Fruit fly (Drosophila melanogaster) whole organism, prepupa: Measurements from ENCODE around the gene Kah.
A peak's percentile ranks its signal among the peaks of the same experiment; 100 is the strongest.

Source experiments
- Blimp-1 ChIP-seq: fragments of 200-800 bp; sonication (Bioruptor generic); optimal IDR thresholded peaks from 3 replicates; lab custom pipeline; 2017; ENCODE audit warnings: missing biosample characterization, missing genetic modification characterization, mild to moderate bottlenecking, moderate library complexity, missing genetic modification reagents
- CG10631 ChIP-seq: fragments of 200-800 bp; sonication (Bioruptor generic); optimal IDR thresholded peaks from 2 replicates; lab custom pipeline; 2016; ENCODE audit warnings: missing biosample characterization, missing genetic modification characterization
- CG10669 ChIP-seq: fragments of 200-800 bp; sonication (Bioruptor generic); optimal IDR thresholded peaks from 3 replicates; lab custom pipeline; 2018; ENCODE audit warnings: missing biosample characterization, mild to moderate bottlenecking, missing genetic modification characterization, moderate library complexity
- CG11294 ChIP-seq: fragments of 200-800 bp; sonication (Bioruptor generic); IDR thresholded peaks from 2 replicates; pipeline ENCODE4 v1.3.6; 2022; ENCODE audit warnings: missing biosample characterization, missing genetic modification characterization
- CG11762 ChIP-seq: fragments of 200-800 bp; sonication (Bioruptor generic); optimal IDR thresholded peaks from 3 replicates; lab custom pipeline; 2016; ENCODE audit warnings: missing biosample characterization, missing genetic modification characterization; ENCODE audit not compliant: insufficient read depth
- CG11902 ChIP-seq: fragments of 200-800 bp; sonication (Bioruptor generic); optimal IDR thresholded peaks from 3 replicates; lab custom pipeline; 2016; ENCODE audit warnings: missing biosample characterization, missing genetic modification characterization
- CG15336 ChIP-seq: fragments of 200-800 bp; sonication (Bioruptor generic); IDR thresholded peaks from 2 replicates; pipeline ENCODE4 v1.3.6; 2022; ENCODE audit warnings: missing biosample characterization, missing genetic modification characterization
- CG16779 ChIP-seq: fragments of 200-800 bp; sonication (Bioruptor generic); optimal IDR thresholded peaks from 3 replicates; lab custom pipeline; 2017; ENCODE audit warnings: missing biosample characterization, mild to moderate bottlenecking, missing genetic modification characterization
- CG31627 ChIP-seq: fragments of 200-800 bp; sonication (Bioruptor generic); optimal IDR thresholded peaks from 3 replicates; lab custom pipeline; 2016; ENCODE audit warnings: missing biosample characterization, missing genetic modification characterization
- CG32006 ChIP-seq: fragments of 200-800 bp; sonication (Bioruptor generic); optimal IDR thresholded peaks from 3 replicates; lab custom pipeline; 2017; ENCODE audit warnings: missing biosample characterization, mild to moderate bottlenecking, missing genetic modification characterization
- CG34406 ChIP-seq: fragments of 200-800 bp; sonication (Bioruptor generic); optimal IDR thresholded peaks from 3 replicates; lab custom pipeline; 2016; ENCODE audit warnings: missing biosample characterization, missing genetic modification characterization
- CG3919 ChIP-seq: fragments of 200-800 bp; sonication (Bioruptor generic); optimal IDR thresholded peaks from 3 replicates; lab custom pipeline; 2016; ENCODE audit warnings: missing biosample characterization, missing genetic modification characterization
- CG4318 ChIP-seq: fragments of 200-800 bp; sonication (Bioruptor generic); optimal IDR thresholded peaks from 3 replicates; lab custom pipeline; 2017; ENCODE audit warnings: missing biosample characterization, mild to moderate bottlenecking, missing genetic modification characterization
- CG6276 ChIP-seq: fragments of 200-800 bp; sonication (Bioruptor generic); optimal IDR thresholded peaks from 2 replicates; lab custom pipeline; 2017; ENCODE audit warnings: missing biosample characterization, mild to moderate bottlenecking, missing genetic modification characterization
- CG6792 ChIP-seq: fragments of 200-800 bp; sonication (Bioruptor generic); optimal IDR thresholded peaks from 3 replicates; lab custom pipeline; 2016; ENCODE audit warnings: missing biosample characterization, missing genetic modification characterization
- CG6808 ChIP-seq: fragments of 200-800 bp; sonication (Bioruptor generic); optimal IDR thresholded peaks from 3 replicates; lab custom pipeline; 2017; ENCODE audit warnings: missing biosample characterization, missing genetic modification characterization, mild to moderate bottlenecking, moderate library complexity, missing genetic modification reagents
- CG7368 ChIP-seq: fragments of 200-800 bp; sonication (Bioruptor generic); optimal IDR thresholded peaks from 3 replicates; lab custom pipeline; 2016; ENCODE audit warnings: missing biosample characterization, missing genetic modification characterization
- CG8119 ChIP-seq: fragments of 200-800 bp; sonication (Bioruptor generic); IDR thresholded peaks from 3 replicates; pipeline ENCODE4 v1.3.6; 2022; ENCODE audit warnings: missing biosample characterization, missing genetic modification characterization
- CG8319 ChIP-seq: fragments of 200-800 bp; sonication (Bioruptor generic); optimal IDR thresholded peaks from 3 replicates; lab custom pipeline; 2016; ENCODE audit warnings: missing biosample characterization, missing genetic modification characterization
- CG8632 ChIP-seq: fragments of 200-800 bp; sonication (Bioruptor generic); optimal IDR thresholded peaks from 3 replicates; lab custom pipeline; 2016; ENCODE audit warnings: missing biosample characterization, missing genetic modification characterization
- Eip75B ChIP-seq: fragments of 200-800 bp; sonication (Bioruptor generic); optimal IDR thresholded peaks from 3 replicates; lab custom pipeline; 2016; ENCODE audit warnings: missing biosample characterization, missing genetic modification characterization
- Eip78C ChIP-seq: fragments of 200-800 bp; sonication (Bioruptor generic); peaks from one replicate; lab custom pipeline; 2016; ENCODE audit warnings: missing biosample characterization, missing genetic modification characterization
- Eip93F ChIP-seq: fragments of 200-800 bp; sonication (Bioruptor generic); optimal IDR thresholded peaks from 2 replicates; lab custom pipeline; 2016; ENCODE audit warnings: missing biosample characterization, mild to moderate bottlenecking, missing genetic modification characterization
- Ets21C ChIP-seq: fragments of 200-800 bp; sonication (Bioruptor generic); optimal IDR thresholded peaks from 3 replicates; lab custom pipeline; 2016; ENCODE audit warnings: missing biosample characterization, missing genetic modification characterization
- Ets96B ChIP-seq: fragments of 200-800 bp; optimal IDR thresholded peaks from 2 replicates; lab custom pipeline; 2019; ENCODE audit warnings: missing biosample characterization, mild to moderate bottlenecking, missing genetic modification characterization, moderate library complexity
- Gug ChIP-seq: fragments of 200-800 bp; sonication (Bioruptor generic); IDR thresholded peaks from 2 replicates; pipeline ENCODE4 v1.3.6; 2022; ENCODE audit warnings: missing biosample characterization, missing genetic modification characterization
- Hr38 ChIP-seq: sonication (Bioruptor generic); optimal IDR thresholded peaks from 2 replicates; lab custom pipeline; 2016; ENCODE audit warnings: missing biosample characterization, missing genetic modification characterization
- Hr4 ChIP-seq: fragments of 200-800 bp; sonication (Bioruptor generic); optimal IDR thresholded peaks from 3 replicates; lab custom pipeline; 2016; ENCODE audit warnings: missing biosample characterization, missing genetic modification characterization
- Lpt ChIP-seq: fragments of 200-800 bp; sonication (Bioruptor generic); optimal IDR thresholded peaks from 3 replicates; lab custom pipeline; 2016; ENCODE audit warnings: missing biosample characterization, missing genetic modification characterization
- Met ChIP-seq: fragments of 200-800 bp; sonication (Bioruptor generic); optimal IDR thresholded peaks from 3 replicates; lab custom pipeline; 2016; ENCODE audit warnings: missing biosample characterization, missing genetic modification characterization
- OdsH ChIP-seq: fragments of 200-800 bp; sonication (Bioruptor generic); optimal IDR thresholded peaks from 3 replicates; lab custom pipeline; 2016; ENCODE audit warnings: missing biosample characterization, missing genetic modification characterization
- Sox14 ChIP-seq: fragments of 200-800 bp; sonication (Bioruptor generic); optimal IDR thresholded peaks from 3 replicates; lab custom pipeline; 2016; ENCODE audit warnings: missing biosample characterization, missing genetic modification characterization
- achi ChIP-seq: fragments of 200-800 bp; sonication (Bioruptor generic); optimal IDR thresholded peaks from 3 replicates; lab custom pipeline; 2016; ENCODE audit warnings: missing biosample characterization, missing genetic modification characterization
- acj6 ChIP-seq: fragments of 200-800 bp; sonication (Bioruptor generic); optimal IDR thresholded peaks from 3 replicates; lab custom pipeline; 2016; ENCODE audit warnings: missing biosample characterization, missing genetic modification characterization
- dac ChIP-seq: fragments of 200-800 bp; sonication (Bioruptor generic); optimal IDR thresholded peaks from 2 replicates; lab custom pipeline; 2017; ENCODE audit warnings: missing biosample characterization, mild to moderate bottlenecking, missing genetic modification characterization
- dsx ChIP-seq: fragments of 200-800 bp; optimal IDR thresholded peaks from 3 replicates; lab custom pipeline; 2019; ENCODE audit warnings: missing biosample characterization, mild to moderate bottlenecking, missing genetic modification characterization, moderate library complexity; ENCODE audit not compliant: poor library complexity, severe bottlenecking
- eg ChIP-seq: fragments of 200-800 bp; sonication (Bioruptor generic); IDR thresholded peaks from 3 replicates; pipeline ENCODE4 v1.3.6; 2022; ENCODE audit warnings: missing biosample characterization, missing genetic modification characterization
- esn ChIP-seq: fragments of 200-800 bp; sonication (Bioruptor generic); optimal IDR thresholded peaks from 2 replicates; lab custom pipeline; 2016; ENCODE audit warnings: missing biosample characterization, mild to moderate bottlenecking, missing genetic modification characterization, moderate library complexity
- fd85E ChIP-seq: fragments of 200-800 bp; sonication (Bioruptor generic); optimal IDR thresholded peaks from 3 replicates; lab custom pipeline; 2016; ENCODE audit warnings: missing biosample characterization, missing genetic modification characterization
- fkh ChIP-seq: fragments of 200-800 bp; sonication (Bioruptor generic); optimal IDR thresholded peaks from 3 replicates; lab custom pipeline; 2017; ENCODE audit warnings: missing biosample characterization, mild to moderate bottlenecking, missing genetic modification characterization, moderate library complexity
- lz ChIP-seq: fragments of 200-800 bp; sonication (Bioruptor generic); optimal IDR thresholded peaks from 3 replicates; lab custom pipeline; 2016; ENCODE audit warnings: missing biosample characterization, missing genetic modification characterization
- net ChIP-seq: fragments of 200-800 bp; sonication (Bioruptor generic); optimal IDR thresholded peaks from 3 replicates; lab custom pipeline; 2016; ENCODE audit warnings: missing biosample characterization, missing genetic modification characterization
- pdm3 ChIP-seq: fragments of 200-800 bp; sonication (Bioruptor generic); optimal IDR thresholded peaks from 3 replicates; lab custom pipeline; 2016; ENCODE audit warnings: missing biosample characterization, missing genetic modification characterization
- salr ChIP-seq, 2 experiments: fragments of 200-800 bp; sonication (Bioruptor generic); optimal IDR thresholded peaks; 3 replicates each; lab custom pipeline; 2016 to 2018; ENCODE audit warnings: missing biosample characterization in 2 of 2, missing genetic modification characterization in 2 of 2, mild to moderate bottlenecking in 1 of 2
- spab ChIP-seq: fragments of 200-800 bp; sonication (Bioruptor generic); optimal IDR thresholded peaks from 2 replicates; lab custom pipeline; 2017; ENCODE audit warnings: missing biosample characterization, mild to moderate bottlenecking, missing genetic modification characterization, missing genetic modification reagents
- ss ChIP-seq, 2 experiments: fragments of 200-800 bp; sonication (Bioruptor generic); optimal IDR thresholded peaks; 2 replicates in 1 of 2; 3 replicates in 1 of 2; lab custom pipeline; 2017 to 2018; ENCODE audit warnings: mild to moderate bottlenecking in 2 of 2, missing biosample characterization in 2 of 2, missing genetic modification characterization in 2 of 2, moderate library complexity in 1 of 2
- svp ChIP-seq: fragments of 200-800 bp; sonication (Bioruptor generic); peaks from one replicate; lab custom pipeline; 2016; ENCODE audit warnings: missing biosample characterization, missing genetic modification characterization
- vri ChIP-seq: fragments of 200-800 bp; sonication (Bioruptor generic); optimal IDR thresholded peaks from 3 replicates; lab custom pipeline; 2016; ENCODE audit warnings: missing biosample characterization, mild to moderate bottlenecking, missing genetic modification characterization

The Kah gene

dm6 chr3L:623556-623955 lies 34.5 kb upstream of the Kah start (continued):
- TF ChIP-seq dsx (GFP tag; lab: Kevin White, UChicago) (no peak), CG16779 (tag; lab: Kevin White, UChicago) (no peak), fkh (GFP tag; lab: Kevin White, UChicago) (no peak), CG8632 (GFP tag; lab: Kevin White, UChicago) (no peak), CG4318 (GFP tag; lab: Kevin White, UChicago) (no peak), vri (no peak), CG6808 (GFP tag; lab: Kevin White, UChicago) (no peak), pdm3 (GFP tag; lab: Kevin White, UChicago) (peak; percentile 31), spab (GFP tag; lab: Kevin White, UChicago) (peak; percentile 45), CG10669 (GFP tag; lab: Kevin White, UChicago) (peak; percentile 1), eg (GFP tag; lab: Robert Waterston, UW) (peak; percentile 76), OdsH (GFP tag; lab: Kevin White, UChicago) (peak; percentile 11), Eip93F (GFP tag; lab: Kevin White, UChicago) (no peak), CG11762 (GFP tag; lab: Kevin White, UChicago) (no peak), CG34406 (GFP tag; lab: Kevin White, UChicago) (peak; percentile 32), Sox14 (GFP tag; lab: Kevin White, UChicago) (peak; percentile 9), CG6276 (GFP tag; lab: Kevin White, UChicago) (no peak), Gug (GFP tag; lab: Robert Waterston, UW) (peak; percentile 64), Lpt (GFP tag; lab: Kevin White, UChicago) (no peak), CG8119 (GFP tag; lab: Robert Waterston, UW) (no peak), Ets96B (tag; lab: Kevin White, UChicago) (peak; percentile 58), Hr38 (GFP tag; lab: Kevin White, UChicago) (no peak), achi (peak; percentile 40), CG6792 (GFP tag; lab: Kevin White, UChicago) (no peak), Eip78C (GFP tag; lab: Kevin White, UChicago) (peak; percentile 88), CG32006 (GFP tag; lab: Kevin White, UChicago) (peak; percentile 55), Hr4 (GFP tag; lab: Kevin White, UChicago) (peak; percentile 38), dac (GFP tag; lab: Kevin White, UChicago) (no peak), CG11902 (GFP tag; lab: Kevin White, UChicago) (no peak), CG11294 (GFP tag; lab: Robert Waterston, UW) (peak; percentile 63), net (no peak)

DNA sequence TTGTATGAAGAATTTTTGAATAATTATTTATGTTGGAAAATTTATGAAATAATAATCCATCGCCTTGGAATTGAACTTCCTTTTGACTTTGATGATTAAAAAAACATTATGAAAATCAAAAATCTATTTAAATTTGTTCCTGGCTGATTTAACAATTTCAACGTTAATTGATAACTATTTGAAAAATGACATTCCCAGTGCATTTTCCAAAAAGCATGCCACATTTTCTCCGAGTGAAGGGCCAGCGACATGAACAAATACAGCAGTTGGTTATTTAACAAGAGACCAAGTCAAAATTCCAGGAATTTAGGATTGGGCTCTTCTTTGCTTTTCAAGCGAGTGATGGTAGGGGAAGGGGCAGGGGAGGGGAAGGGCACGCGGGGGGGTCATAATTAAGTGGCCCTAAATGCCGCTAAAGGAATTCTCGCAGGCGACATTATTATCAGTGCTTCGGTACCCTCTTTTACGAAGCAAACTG lies 33.3 kb upstream of the Kah start:
- peak; percentile 36 for TF ChIP-seq Blimp-1 (GFP tag; lab: Kevin White, UChicago)
- TF ChIP-seq CG10631 (GFP tag; lab: Kevin White, UChicago): peak; percentile 81
- TF ChIP-seq esn (GFP tag; lab: Kevin White, UChicago): peak; percentile 82
- TF ChIP-seq Eip75B (GFP tag; lab: Kevin White, UChicago): peak; percentile 64
- TF ChIP-seq CG3919 (GFP tag; lab: Kevin White, UChicago): peak; percentile 72
- peak; percentile 63 for TF ChIP-seq CG15336 (GFP tag; lab: Robert Waterston, UW)
- TF ChIP-seq ss (GFP tag; optimal IDR thresholded peaks at IDR 0.05; lab: Kevin White, UChicago): peak; percentile 79 to 80
- TF ChIP-seq acj6 (GFP tag; lab: Kevin White, UChicago): peak; percentile 74
- TF ChIP-seq CG8632 (GFP tag; lab: Kevin White, UChicago): peak; percentile 54
- TF ChIP-seq Hr38 (GFP tag; lab: Kevin White, UChicago): no peak
- peak; percentile 59 for TF ChIP-seq net
- TF ChIP-seq CG11762 (GFP tag; lab: Kevin White, UChicago): peak; percentile 49
- peak; percentile 33; the same call in 1 of the 3 replicates for TF ChIP-seq eg (GFP tag; lab: Robert Waterston, UW)
- TF ChIP-seq Ets21C (GFP tag; lab: Kevin White, UChicago): peak; percentile 53
- peak; percentile 69 for TF ChIP-seq achi
- peak; percentile 65 for TF ChIP-seq CG6792 (GFP tag; lab: Kevin White, UChicago)
- peak; percentile 31 for TF ChIP-seq CG7368 (GFP tag; lab: Kevin White, UChicago)
- peak; percentile 41 for TF ChIP-seq Hr4 (GFP tag; lab: Kevin White, UChicago)
- TF ChIP-seq pdm3 (GFP tag; lab: Kevin White, UChicago): peak; percentile 68
- peak; percentile 24 for TF ChIP-seq CG8319 (GFP tag; lab: Kevin White, UChicago)
- peak; percentile 69 for TF ChIP-seq CG31627 (GFP tag; lab: Kevin White, UChicago)
- peak; percentile 67 for TF ChIP-seq CG32006 (GFP tag; lab: Kevin White, UChicago)
- TF ChIP-seq Lpt (GFP tag; lab: Kevin White, UChicago): peak; percentile 39
- peak; percentile 68 to 70 for TF ChIP-seq salr (GFP tag; optimal IDR thresholded peaks at IDR 0.05; lab: Kevin White, UChicago)
- TF ChIP-seq Met (GFP tag; lab: Kevin White, UChicago): peak; percentile 80
- TF ChIP-seq CG6276 (GFP tag; lab: Kevin White, UChicago): peak; percentile 26
- peak; percentile 55 for TF ChIP-seq vri
- peak; percentile 87 for TF ChIP-seq svp (GFP tag; lab: Kevin White, UChicago)
- peak; percentile 73 for TF ChIP-seq lz (GFP tag; lab: Kevin White, UChicago)
- TF ChIP-seq fd85E (GFP tag; lab: Kevin White, UChicago): no peak
